Fruit fly (Drosophila melanogaster) whole organism, embryonic: Measurements from ENCODE around the gene CG17154.

Experiments used
- CG10209 ChIP-seq: fragments of 200-800 bp; sonication (Bioruptor generic); optimal IDR thresholded peaks from 3 replicates; lab custom pipeline; 2017; ENCODE audit warnings: missing biosample characterization, mild to moderate bottlenecking, missing genetic modification characterization, missing genetic modification reagents
- CG10979 ChIP-seq: fragments of 200-800 bp; sonication (Bioruptor generic); optimal IDR thresholded peaks from 2 replicates; lab custom pipeline; 2018; ENCODE audit warnings: missing biosample characterization, mild to moderate bottlenecking, missing genetic modification characterization, moderate library complexity
- CG11093 ChIP-seq: fragments of 200-800 bp; sonication (Bioruptor generic); IDR thresholded peaks from 3 replicates; pipeline ENCODE4 v1.3.6; 2022; ENCODE audit warnings: missing biosample characterization, missing genetic modification characterization
- CG11247 ChIP-seq: fragments of 200-800 bp; sonication (Bioruptor generic); IDR thresholded peaks from 2 replicates; pipeline ENCODE4 v1.3.6; 2022; ENCODE audit warnings: missing biosample characterization, missing genetic modification characterization
- CG13894 ChIP-seq: fragments of 200-800 bp; sonication (Bioruptor generic); optimal IDR thresholded peaks from 3 replicates; lab custom pipeline; 2018; ENCODE audit warnings: missing biosample characterization, mild to moderate bottlenecking, missing genetic modification characterization, moderate library complexity
- CG14050 ChIP-seq: fragments of 200-800 bp; sonication (Bioruptor generic); IDR thresholded peaks from 3 replicates; pipeline ENCODE4 v1.3.6; 2022; ENCODE audit warnings: missing biosample characterization, missing genetic modification characterization
- CG18262 ChIP-seq: fragments of 200-800 bp; optimal IDR thresholded peaks from 3 replicates; lab custom pipeline; 2019; ENCODE audit warnings: missing biosample characterization, mild to moderate bottlenecking, missing genetic modification characterization, moderate library complexity
- CG2116 ChIP-seq: fragments of 200-800 bp; sonication (Bioruptor generic); optimal IDR thresholded peaks from 3 replicates; lab custom pipeline; 2018; ENCODE audit warnings: missing biosample characterization, mild to moderate bottlenecking, missing genetic modification characterization
- CG2120 ChIP-seq: fragments of 200-800 bp; sonication (Bioruptor generic); optimal IDR thresholded peaks from 3 replicates; lab custom pipeline; 2016; ENCODE audit warnings: missing biosample characterization, missing genetic modification characterization
- CG32532 ChIP-seq: fragments of 200-800 bp; sonication (Bioruptor generic); IDR thresholded peaks from 2 replicates; pipeline ENCODE4 v1.3.6; 2022; ENCODE audit warnings: missing biosample characterization, missing genetic modification characterization
- CG33213 ChIP-seq: fragments of 200-800 bp; sonication (Bioruptor generic); optimal IDR thresholded peaks from 3 replicates; lab custom pipeline; 2016; ENCODE audit warnings: missing biosample characterization, missing genetic modification characterization
- CG3407 ChIP-seq: fragments of 200-800 bp; sonication (Bioruptor generic); optimal IDR thresholded peaks from 2 replicates; lab custom pipeline; 2018; ENCODE audit warnings: missing biosample characterization, mild to moderate bottlenecking, missing genetic modification characterization
- CG4328 ChIP-seq: fragments of 200-800 bp; sonication (Bioruptor generic); optimal IDR thresholded peaks from 3 replicates; lab custom pipeline; 2017; ENCODE audit warnings: missing biosample characterization, missing genetic modification reagents, missing genetic modification characterization
- CG4404 ChIP-seq: fragments of 200-800 bp; sonication (Bioruptor generic); IDR thresholded peaks from 2 replicates; pipeline ENCODE4 v1.3.6; 2022; ENCODE audit warnings: missing biosample characterization, missing genetic modification characterization
- CG5245 ChIP-seq: fragments of 200-800 bp; sonication (Bioruptor generic); optimal IDR thresholded peaks from 3 replicates; lab custom pipeline; 2016; ENCODE audit warnings: missing biosample characterization, missing genetic modification characterization
- CG6854 ChIP-seq: fragments of 200-800 bp; sonication (Bioruptor generic); optimal IDR thresholded peaks from 3 replicates; lab custom pipeline; 2017; ENCODE audit warnings: missing biosample characterization, mild to moderate bottlenecking, missing genetic modification characterization
- CG7963 ChIP-seq: fragments of 200-800 bp; sonication (Bioruptor generic); IDR thresholded peaks from 3 replicates; pipeline ENCODE4 v1.3.6; 2022; ENCODE audit warnings: missing biosample characterization, missing genetic modification characterization; ENCODE audit not compliant: partially characterized antibody
- CG8388 ChIP-seq: fragments of 200-800 bp; sonication (Bioruptor generic); optimal IDR thresholded peaks from 2 replicates; lab custom pipeline; 2019; ENCODE audit warnings: missing biosample characterization, mild to moderate bottlenecking, missing genetic modification characterization, moderate library complexity
- CG9727 ChIP-seq: fragments of 200-800 bp; sonication (Bioruptor generic); optimal IDR thresholded peaks from 3 replicates; lab custom pipeline; 2017; ENCODE audit warnings: missing biosample characterization, mild to moderate bottlenecking, missing genetic modification characterization
- Dad ChIP-seq: fragments of 200-800 bp; sonication (Bioruptor generic); optimal IDR thresholded peaks from 3 replicates; lab custom pipeline; 2016; ENCODE audit warnings: missing biosample characterization, missing genetic modification characterization
- Dp ChIP-seq: fragments of 200-800 bp; sonication (Bioruptor generic); optimal IDR thresholded peaks from 2 replicates; lab custom pipeline; 2018; ENCODE audit warnings: missing biosample characterization, mild to moderate bottlenecking, missing genetic modification characterization, moderate library complexity
- GATAe ChIP-seq: fragments of 200-800 bp; sonication (Bioruptor generic); conservative IDR thresholded peaks from 2 replicates; pipeline ENCODE4 v1.3.6; 2022; ENCODE audit warnings: missing biosample characterization, missing genetic modification characterization
- Hand ChIP-seq: fragments of 200-800 bp; sonication (Bioruptor generic); optimal IDR thresholded peaks from 2 replicates; lab custom pipeline; 2017; ENCODE audit warnings: mild to moderate bottlenecking, missing biosample characterization, missing genetic modification reagents, missing genetic modification characterization
- MTF-1 ChIP-seq: fragments of 200-800 bp; sonication (Bioruptor generic); optimal IDR thresholded peaks from 2 replicates; lab custom pipeline; 2018; ENCODE audit warnings: missing biosample characterization, mild to moderate bottlenecking, missing genetic modification characterization, borderline replicate concordance
- Meics ChIP-seq: fragments of 200-800 bp; sonication (Bioruptor generic); optimal IDR thresholded peaks from 2 replicates; lab custom pipeline; 2017; ENCODE audit warnings: missing biosample characterization, mild to moderate bottlenecking, missing genetic modification characterization
- Mes4 ChIP-seq: fragments of 200-800 bp; sonication (Bioruptor generic); optimal IDR thresholded peaks from 2 replicates; lab custom pipeline; 2016; ENCODE audit warnings: missing biosample characterization, missing genetic modification characterization
- Nf-YA ChIP-seq: fragments of 200-800 bp; sonication (Bioruptor generic); IDR thresholded peaks from 2 replicates; pipeline ENCODE4 v1.3.6; 2022; ENCODE audit warnings: missing biosample characterization, missing genetic modification characterization
- Ptx1 ChIP-seq: fragments of 200-800 bp; sonication (Bioruptor generic); IDR thresholded peaks from 2 replicates; pipeline ENCODE4 v1.3.6; 2022; ENCODE audit warnings: missing biosample characterization, missing genetic modification characterization
- TFAM ChIP-seq: fragments of 200-800 bp; sonication (Bioruptor generic); optimal IDR thresholded peaks from 2 replicates; lab custom pipeline; 2017; ENCODE audit warnings: missing biosample characterization, missing genetic modification characterization, inconsistent platforms
- Tbp ChIP-seq: fragments of >200 bp; optimal IDR thresholded peaks from 2 replicates; lab custom pipeline; 2018; ENCODE audit warnings: missing biosample characterization, missing genetic modification characterization
- Vsx1 ChIP-seq: fragments of 200-800 bp; sonication (Bioruptor generic); optimal IDR thresholded peaks from 2 replicates; lab custom pipeline; 2017; ENCODE audit warnings: missing biosample characterization, mild to moderate bottlenecking, missing genetic modification characterization, missing genetic modification reagents
- YL-1 ChIP-seq: fragments of 200-800 bp; sonication (Bioruptor generic); optimal IDR thresholded peaks from 3 replicates; lab custom pipeline; 2017; ENCODE audit warnings: missing biosample characterization, mild to moderate bottlenecking, missing genetic modification characterization
- ash1 ChIP-seq: fragments of 200-800 bp; sonication (Bioruptor generic); optimal IDR thresholded peaks from 2 replicates; lab custom pipeline; 2018; ENCODE audit warnings: missing biosample characterization, mild to moderate bottlenecking, missing genetic modification characterization
- chinmo ChIP-seq: fragments of 200-800 bp; sonication (Bioruptor generic); IDR thresholded peaks from 4 replicates; pipeline ENCODE4 v1.3.6; 2022; ENCODE audit warnings: missing biosample characterization, missing genetic modification characterization; ENCODE audit not compliant: partially characterized antibody
- chm ChIP-seq: fragments of 200-800 bp; sonication (Bioruptor generic); IDR thresholded peaks from 2 replicates; pipeline ENCODE4 v1.3.6; 2022; ENCODE audit warnings: missing biosample characterization, missing genetic modification characterization
- crp ChIP-seq, 2 experiments: fragments of 200-800 bp; sonication (Bioruptor generic); optimal IDR thresholded peaks; 2 replicates in 1 of 2; 3 replicates in 1 of 2; lab custom pipeline; 2017; ENCODE audit warnings: missing biosample characterization in 2 of 2, missing genetic modification characterization in 2 of 2, mild to moderate bottlenecking in 1 of 2, moderate library complexity in 1 of 2
- fd102C ChIP-seq: fragments of 200-800 bp; sonication (Bioruptor generic); optimal IDR thresholded peaks from 2 replicates; lab custom pipeline; 2018; ENCODE audit warnings: missing biosample characterization, mild to moderate bottlenecking, missing genetic modification characterization, moderate library complexity
- fu2 ChIP-seq: fragments of 200-800 bp; sonication (Bioruptor generic); optimal IDR thresholded peaks from 2 replicates; lab custom pipeline; 2016; ENCODE audit warnings: missing biosample characterization, missing genetic modification characterization
- gcm2 ChIP-seq: fragments of 200-800 bp; sonication (Bioruptor generic); optimal IDR thresholded peaks from 2 replicates; lab custom pipeline; 2016; ENCODE audit warnings: missing biosample characterization, missing genetic modification characterization
- gem ChIP-seq: fragments of 200-800 bp; sonication (Bioruptor generic); optimal IDR thresholded peaks from 2 replicates; lab custom pipeline; 2019; ENCODE audit warnings: missing biosample characterization, mild to moderate bottlenecking, missing genetic modification characterization, moderate library complexity
- gt ChIP-seq: fragments of 200-800 bp; sonication (Bioruptor generic); IDR thresholded peaks from 2 replicates; pipeline ENCODE4 v1.3.6; 2022; ENCODE audit warnings: missing biosample characterization, missing genetic modification characterization
- jigr1 ChIP-seq: fragments of 200-800 bp; sonication (Bioruptor generic); IDR thresholded peaks from 3 replicates; pipeline ENCODE4 v1.3.6; 2022; ENCODE audit warnings: missing biosample characterization, missing genetic modification characterization
- lab ChIP-seq: fragments of 200-800 bp; sonication (Bioruptor generic); optimal IDR thresholded peaks from 3 replicates; lab custom pipeline; 2017; ENCODE audit warnings: missing biosample characterization, missing genetic modification characterization, mild to moderate bottlenecking, moderate library complexity, missing genetic modification reagents
- maf-S ChIP-seq: fragments of 200-800 bp; sonication (Bioruptor generic); optimal IDR thresholded peaks from 2 replicates; lab custom pipeline; 2016; ENCODE audit warnings: missing biosample characterization, missing genetic modification characterization
- oc ChIP-seq: fragments of 200-800 bp; sonication (Bioruptor generic); optimal IDR thresholded peaks from 2 replicates; lab custom pipeline; 2018; ENCODE audit warnings: missing biosample characterization, mild to moderate bottlenecking, missing genetic modification characterization, moderate library complexity
- onecut ChIP-seq: fragments of 200-800 bp; sonication (Bioruptor generic); IDR thresholded peaks from 2 replicates; pipeline ENCODE4 v1.3.6; 2022; ENCODE audit warnings: missing biosample characterization, missing genetic modification characterization
- pnt ChIP-seq: fragments of 200-800 bp; sonication (Bioruptor generic); optimal IDR thresholded peaks from 3 replicates; lab custom pipeline; 2016; ENCODE audit warnings: missing biosample characterization, missing genetic modification characterization
- pros ChIP-seq: fragments of 200-800 bp; sonication (Bioruptor generic); optimal IDR thresholded peaks from 3 replicates; lab custom pipeline; 2019; ENCODE audit warnings: missing biosample characterization, mild to moderate bottlenecking, missing genetic modification characterization, moderate library complexity
- ranshi ChIP-seq: fragments of 200-800 bp; sonication (Bioruptor generic); IDR thresholded peaks from 2 replicates; pipeline ENCODE4 v1.3.6; 2022; ENCODE audit warnings: missing biosample characterization, missing genetic modification characterization
- schlank ChIP-seq: fragments of 200-800 bp; sonication (Bioruptor generic); optimal IDR thresholded peaks from 2 replicates; lab custom pipeline; 2018; ENCODE audit warnings: missing biosample characterization, mild to moderate bottlenecking, missing genetic modification characterization
- stwl ChIP-seq: fragments of 200-800 bp; sonication (Bioruptor generic); optimal IDR thresholded peaks from 3 replicates; lab custom pipeline; 2018; ENCODE audit warnings: missing biosample characterization, mild to moderate bottlenecking, missing genetic modification characterization, moderate library complexity

The CG17154 gene

DNA sequence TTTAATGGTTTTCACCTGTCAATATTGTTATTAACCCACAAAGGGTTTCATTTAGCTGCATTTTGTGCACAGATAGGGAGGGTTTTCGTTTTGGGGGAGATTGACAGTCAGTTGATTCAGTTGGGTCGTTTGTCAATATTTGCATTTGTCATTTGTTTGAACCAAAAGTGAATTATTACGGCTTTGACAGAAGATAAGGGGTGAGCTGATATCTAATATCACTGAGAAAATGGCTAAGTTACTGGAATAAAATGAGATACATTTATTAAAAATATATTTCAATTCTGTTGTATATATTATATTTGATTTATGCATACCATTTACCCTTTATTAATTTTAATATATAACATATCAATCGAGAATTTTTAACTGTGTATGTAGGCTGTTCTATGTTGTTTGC lies 4.6 kb upstream of the CG17154 start (continued):
- peak; percentile 54 for TF ChIP-seq CG9727 (GFP tag; lab: Kevin White, UChicago)
- no peak for TF ChIP-seq CG2120 (GFP tag; lab: Kevin White, UChicago)
- no peak for TF ChIP-seq Hand (GFP tag; lab: Kevin White, UChicago)
- peak; percentile 44; the same call in 1 of the 2 replicates for TF ChIP-seq ranshi (GFP tag; lab: Robert Waterston, UW)
- TF ChIP-seq CG10979 (tag; lab: Kevin White, UChicago): peak; percentile 68
- TF ChIP-seq Mes4 (GFP tag; lab: Kevin White, UChicago): no peak
- TF ChIP-seq Ptx1 (GFP tag; lab: Robert Waterston, UW): peak; percentile 26; the same call in 1 of the 2 replicates
- no peak for TF ChIP-seq jigr1 (GFP tag; lab: Robert Waterston, UW)
- no peak for TF ChIP-seq GATAe (GFP tag; lab: Robert Waterston, UW)
- TF ChIP-seq CG4404: no peak
- peak; percentile 16 for TF ChIP-seq Meics (GFP tag; lab: Kevin White, UChicago)
- peak; percentile 69 for TF ChIP-seq CG18262 (tag; lab: Kevin White, UChicago)
- TF ChIP-seq CG32532 (GFP tag; lab: Robert Waterston, UW): no peak
- no peak for TF ChIP-seq pnt
- TF ChIP-seq stwl: peak; percentile 11
- peak; percentile 78 for TF ChIP-seq CG3407 (GFP tag; lab: Kevin White, UChicago)
- no peak for TF ChIP-seq crp (GFP tag; optimal IDR thresholded peaks at IDR 0.05; lab: Kevin White, UChicago)
- TF ChIP-seq CG14050: no peak
- peak; percentile 64 for TF ChIP-seq YL-1 (GFP tag; lab: Kevin White, UChicago)
- no peak for TF ChIP-seq Dp
- no peak for TF ChIP-seq maf-S (GFP tag; lab: Kevin White, UChicago)
- TF ChIP-seq CG4328 (GFP tag; lab: Kevin White, UChicago): peak; percentile 57
- TF ChIP-seq CG33213: peak; percentile 31
- no peak for TF ChIP-seq CG7963 (GFP tag; lab: Robert Waterston, UW)
- no peak for TF ChIP-seq Dad (GFP tag; lab: Kevin White, UChicago)
- TF ChIP-seq chinmo (GFP tag; lab: Robert Waterston, UW): no peak
- no peak for TF ChIP-seq Nf-YA (GFP tag; lab: Robert Waterston, UW)
- TF ChIP-seq gem (tag; lab: Kevin White, UChicago): peak; percentile 70
- TF ChIP-seq CG10209 (GFP tag; lab: Kevin White, UChicago): peak; percentile 69
- no peak for TF ChIP-seq schlank (tag; lab: Kevin White, UChicago)
- peak; percentile 58 for TF ChIP-seq CG8388 (GFP tag; lab: Kevin White, UChicago)
- TF ChIP-seq CG11247: no peak
- no peak for TF ChIP-seq CG13894 (tag; lab: Kevin White, UChicago)
- peak; percentile 28 for TF ChIP-seq CG2116
- peak; percentile 66; the same call in 1 of the 2 replicates for TF ChIP-seq chm (GFP tag; lab: Robert Waterston, UW)
- no peak for TF ChIP-seq CG11093
- TF ChIP-seq fd102C (GFP tag; lab: Kevin White, UChicago): peak; percentile 70
- TF ChIP-seq pros (GFP tag; lab: Kevin White, UChicago): no peak
- peak; percentile 82 for TF ChIP-seq Vsx1 (GFP tag; lab: Kevin White, UChicago)
- no peak for TF ChIP-seq ash1 (GFP tag; lab: Kevin White, UChicago)
- TF ChIP-seq fu2: no peak
- peak; percentile 76 for TF ChIP-seq lab (GFP tag; lab: Kevin White, UChicago)
- TF ChIP-seq onecut: peak; percentile 62
- no peak for TF ChIP-seq CG5245 (GFP tag; lab: Kevin White, UChicago)
- TF ChIP-seq oc (tag; lab: Kevin White, UChicago): peak; percentile 12
- TF ChIP-seq TFAM: no peak
- TF ChIP-seq CG6854 (GFP tag; lab: Kevin White, UChicago): peak; percentile 66
- no peak for TF ChIP-seq Tbp (GFP tag; lab: Kevin White, UChicago)
- TF ChIP-seq gt (GFP tag; lab: Robert Waterston, UW): no peak
- TF ChIP-seq MTF-1 (GFP tag; lab: Kevin White, UChicago): peak; percentile 88
- TF ChIP-seq gcm2: no peak
